Fruit fly (Drosophila melanogaster): ENCODE measurements around the gene CG43391.

Gene CG43391

DNA sequence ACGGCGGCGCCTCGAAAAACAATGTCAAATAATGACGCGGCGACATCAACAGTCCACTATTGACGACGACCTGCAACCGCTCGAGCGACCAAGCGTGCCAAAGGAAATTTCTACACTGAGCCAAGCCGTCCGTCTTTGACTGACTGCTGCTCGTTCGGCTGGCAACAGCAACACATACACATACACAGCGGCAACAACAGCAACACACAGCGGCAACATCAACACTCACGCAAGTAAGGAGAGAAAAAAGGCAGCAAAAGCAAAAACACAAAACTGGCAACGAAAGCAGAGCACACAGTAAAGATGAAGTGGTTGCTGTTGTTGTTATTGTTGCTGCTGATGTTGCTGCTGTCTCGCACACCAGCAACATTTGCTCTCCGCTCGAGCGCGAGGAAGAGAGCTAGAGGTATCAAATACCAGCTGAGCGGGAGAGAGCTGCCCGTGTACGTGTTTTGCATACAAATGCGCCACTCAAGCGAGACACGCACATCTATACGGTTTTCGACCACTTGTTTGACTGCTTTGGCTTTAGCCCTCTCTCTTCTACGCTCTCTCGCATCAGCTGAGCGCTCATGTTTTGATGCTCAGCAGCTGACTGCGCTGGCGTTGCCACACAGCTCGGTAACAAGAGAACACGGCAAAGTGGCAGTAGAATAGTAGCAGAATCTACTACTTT lies 27.7 kb downstream of the CG43391 start (continued):
- TF ChIP-seq Side (GFP tag; optimal IDR thresholded peaks at IDR 0.05) (no peak), amos (GFP tag; IDR thresholded peaks at IDR 0.05; ENCODE audit: partially characterized antibody) (no peak; the same call in 1 of the 2 replicates), pnt (GFP tag; optimal IDR thresholded peaks at IDR 0.05) (no peak), CG18011 (GFP tag; optimal IDR thresholded peaks at IDR 0.05) (no peak), CG13424 (tag; optimal IDR thresholded peaks at IDR 0.05) (no peak), CG14965 (GFP tag; optimal IDR thresholded peaks at IDR 0.05; ENCODE audit: borderline replicate concordance) (no peak), Abd-B (GFP tag; optimal IDR thresholded peaks at IDR 0.05) (no peak), ato (GFP tag; IDR thresholded peaks at IDR 0.05; ENCODE audit: partially characterized antibody) (peak; percentile 15; the same call in 1 of the 2 replicates), zen2 (GFP tag; IDR thresholded peaks at IDR 0.05; ENCODE audit: partially characterized antibody) (peak; percentile 95), CG10462 (GFP tag; optimal IDR thresholded peaks at IDR 0.05) (no peak), tgo (GFP tag; IDR thresholded peaks at IDR 0.05) (no peak), sug (tag; optimal IDR thresholded peaks at IDR 0.05) (peak; percentile 50), CG13894 (tag; optimal IDR thresholded peaks at IDR 0.05) (peak; percentile 69), kni (GFP tag; optimal IDR thresholded peaks at IDR 0.05) (peak; percentile 97), CG3726 (GFP tag; IDR thresholded peaks at IDR 0.05) (no peak), CG13775 (GFP tag; optimal IDR thresholded peaks at IDR 0.05) (no peak), CG30431 (GFP tag; optimal IDR thresholded peaks at IDR 0.05) (no peak), jigr1 (GFP tag; IDR thresholded peaks at IDR 0.05) (no peak), onecut (GFP tag; IDR thresholded peaks at IDR 0.05) (no peak), CG10267 (tag; optimal IDR thresholded peaks at IDR 0.05) (peak; percentile 21), CG17612 (GFP tag; IDR thresholded peaks at IDR 0.05) (no peak), bowl (GFP tag; IDR thresholded peaks at IDR 0.05) (no peak), Six4 (GFP tag; optimal IDR thresholded peaks at IDR 0.05) (no peak), Oli (tag; optimal IDR thresholded peaks at IDR 0.05) (peak; percentile 9), MESR4 (GFP tag; optimal IDR thresholded peaks at IDR 0.05) (no peak), PHDP (tag; optimal IDR thresholded peaks at IDR 0.05) (no peak), CG4820 (GFP tag; optimal IDR thresholded peaks at IDR 0.05) (no peak), cwo (GFP tag; optimal IDR thresholded peaks at IDR 0.05) (peak; percentile 43), Hr51 (GFP tag; optimal IDR thresholded peaks at IDR 0.05) (peak in 1 of 2 experiments; percentile 53), CG9797 (GFP tag; optimal IDR thresholded peaks at IDR 0.05) (no peak), luna (GFP tag; optimal IDR thresholded peaks at IDR 0.05) (no peak), HLH54F (GFP tag; optimal IDR thresholded peaks at IDR 0.05) (no peak), CG43689 (GFP tag; IDR thresholded peaks at IDR 0.05) (no peak), tap (tag; optimal IDR thresholded peaks at IDR 0.05) (peak; percentile 18), CG17328 (GFP tag; IDR thresholded peaks at IDR 0.05) (0 out of 2 replicates have a peak, but pooled peaks have one; percentile 11), Tbp (GFP tag; optimal IDR thresholded peaks at IDR 0.05) (peak; percentile 18), grn (GFP tag; optimal IDR thresholded peaks at IDR 0.05) (no peak), CG11560 (tag; IDR thresholded peaks at IDR 0.05) (no peak), NC2α (GFP tag; optimal IDR thresholded peaks at IDR 0.05) (no peak), Blimp-1 (GFP tag; optimal IDR thresholded peaks at IDR 0.05) (peak; percentile 32), Usf (GFP tag; optimal IDR thresholded peaks at IDR 0.05) (no peak), CG1602 (GFP tag; optimal IDR thresholded peaks at IDR 0.05) (no peak), Sox100B (GFP tag; optimal IDR thresholded peaks at IDR 0.05) (no peak), CG8388 (GFP tag; optimal IDR thresholded peaks at IDR 0.05) (no peak), CG14050 (GFP tag; IDR thresholded peaks at IDR 0.05) (no peak), gcm2 (GFP tag; optimal IDR thresholded peaks at IDR 0.05) (peak; percentile 26), CG5180 (GFP tag; optimal IDR thresholded peaks at IDR 0.05) (peak; percentile 75), Aef1 (GFP tag; IDR thresholded peaks at IDR 0.05) (peak; percentile 70), CG31441 (GFP tag; IDR thresholded peaks at IDR 0.05) (no peak; the same call in 1 of the 2 replicates), Dref (GFP tag; IDR thresholded peaks at IDR 0.05) (no peak)
